Worm (Caenorhabditis elegans) whole organism, late embryonic: Measurements from ENCODE around the gene F22H10.6.
A peak's percentile ranks its signal among the peaks of the same experiment; 100 is the strongest.

Experiments used
- C08G9.2 ChIP-seq: sonication (generic microtip); optimal IDR thresholded peaks from 2 replicates; lab custom pipeline; 2016; ENCODE audit warnings: mild to moderate bottlenecking, missing genetic modification characterization, moderate library complexity, missing compliant biosample characterization
- F13H6.1 ChIP-seq: sonication (generic microtip); optimal IDR thresholded peaks from 2 replicates; lab custom pipeline; 2016; ENCODE audit warnings: missing genetic modification characterization, missing compliant biosample characterization
- K02D7.2 ChIP-seq: sonication (generic microtip); optimal IDR thresholded peaks from 2 replicates; lab custom pipeline; 2017; ENCODE audit warnings: mild to moderate bottlenecking, missing genetic modification characterization, missing compliant biosample characterization
- K09A11.1 ChIP-seq: sonication (generic microtip); optimal IDR thresholded peaks from 2 replicates; lab custom pipeline; 2017; ENCODE audit warnings: antibody characterized with exemption, mild to moderate bottlenecking, missing genetic modification characterization, missing compliant biosample characterization; ENCODE audit not compliant: insufficient read depth
- T23F11.4 ChIP-seq: fragments of 200-800 bp; sonication (Bioruptor generic); optimal IDR thresholded peaks from 2 replicates; lab custom pipeline; 2018; ENCODE audit warnings: mild to moderate bottlenecking, missing genetic modification characterization, missing compliant biosample characterization
- ahr-1 ChIP-seq: sonication (generic microtip); optimal IDR thresholded peaks from 2 replicates; lab custom pipeline; 2016; ENCODE audit warnings: missing genetic modification characterization, missing compliant biosample characterization
- ceh-14 ChIP-seq: sonication (generic microtip); optimal IDR thresholded peaks from 2 replicates; lab custom pipeline; 2016; ENCODE audit warnings: missing genotype, missing genetic modification characterization, missing compliant biosample characterization
- ceh-22 ChIP-seq: sonication (generic microtip); optimal IDR thresholded peaks from 2 replicates; lab custom pipeline; 2017; ENCODE audit warnings: missing biosample characterization, missing genetic modification characterization
- ceh-31 ChIP-seq: sonication (generic microtip); optimal IDR thresholded peaks from 2 replicates; lab custom pipeline; 2016; ENCODE audit warnings: missing genetic modification characterization, missing compliant biosample characterization
- ceh-34 ChIP-seq: sonication (generic microtip); optimal IDR thresholded peaks from 2 replicates; lab custom pipeline; 2016; ENCODE audit warnings: mild to moderate bottlenecking, missing genetic modification characterization, missing compliant biosample characterization
- ceh-45 ChIP-seq: fragments of 200-800 bp; sonication (Bioruptor generic); IDR thresholded peaks from 2 replicates; pipeline ENCODE4 v1.3.6; 2022; ENCODE audit warnings: missing genetic modification reagents, missing genetic modification characterization, missing compliant biosample characterization
- dmd-4 ChIP-seq: sonication (generic microtip); optimal IDR thresholded peaks from 2 replicates; lab custom pipeline; 2016; ENCODE audit warnings: borderline replicate concordance, missing genetic modification characterization, missing compliant biosample characterization
- elt-2 ChIP-seq: sonication (generic microtip); optimal IDR thresholded peaks from 2 replicates; lab custom pipeline; 2016; ENCODE audit warnings: missing genetic modification reagents, missing genetic modification characterization, missing compliant biosample characterization
- elt-4 ChIP-seq: sonication (generic microtip); optimal IDR thresholded peaks from 2 replicates; lab custom pipeline; 2016; ENCODE audit warnings: missing genetic modification characterization, missing compliant biosample characterization
- fax-1 ChIP-seq: sonication (generic microtip); optimal IDR thresholded peaks from 2 replicates; lab custom pipeline; 2016; ENCODE audit warnings: missing genotype, missing genetic modification characterization, missing compliant biosample characterization
- gmeb-2 ChIP-seq: sonication (generic microtip); optimal IDR thresholded peaks from 2 replicates; lab custom pipeline; 2016; ENCODE audit warnings: missing genetic modification characterization, inconsistent platforms, missing compliant biosample characterization
- hlh-13 ChIP-seq: fragments of 200-800 bp; sonication (Bioruptor generic); optimal IDR thresholded peaks from 2 replicates; lab custom pipeline; 2018; ENCODE audit warnings: mild to moderate bottlenecking, missing genetic modification characterization, missing compliant biosample characterization
- hlh-15 ChIP-seq: sonication (generic microtip); optimal IDR thresholded peaks from 2 replicates; lab custom pipeline; 2016; ENCODE audit warnings: missing genetic modification characterization, missing compliant biosample characterization
- hlh-30 ChIP-seq: sonication (generic microtip); optimal IDR thresholded peaks from 2 replicates; lab custom pipeline; 2017; ENCODE audit warnings: antibody characterized with exemption, missing genetic modification characterization, missing compliant biosample characterization; ENCODE audit not compliant: insufficient read depth
- hlh-8 ChIP-seq: sonication (generic microtip); optimal IDR thresholded peaks from 2 replicates; lab custom pipeline; 2016; ENCODE audit warnings: missing genotype, missing genetic modification characterization, missing compliant biosample characterization
- nfya-1 ChIP-seq: sonication (generic microtip); optimal IDR thresholded peaks from 2 replicates; lab custom pipeline; 2017; ENCODE audit warnings: missing genetic modification characterization, mild to moderate bottlenecking, missing compliant biosample characterization, antibody characterized with exemption, moderate library complexity
- nhr-11 ChIP-seq: fragments of 150-350 bp; optimal IDR thresholded peaks from 2 replicates; lab custom pipeline; 2014; ENCODE audit warnings: missing biosample characterization, missing genetic modification characterization
- nhr-232 ChIP-seq: sonication (generic microtip); optimal IDR thresholded peaks from 2 replicates; lab custom pipeline; 2016; ENCODE audit warnings: missing genetic modification characterization, missing compliant biosample characterization
- npax-4 ChIP-seq: sonication (generic microtip); optimal IDR thresholded peaks from 2 replicates; lab custom pipeline; 2016; ENCODE audit warnings: missing genetic modification characterization, missing compliant biosample characterization
- odd-2 ChIP-seq: sonication (generic microtip); optimal IDR thresholded peaks from 2 replicates; lab custom pipeline; 2017; ENCODE audit warnings: antibody characterized with exemption, mild to moderate bottlenecking, missing genetic modification characterization, missing compliant biosample characterization
- pag-3 ChIP-seq: sonication (generic microtip); optimal IDR thresholded peaks from 2 replicates; lab custom pipeline; 2016; ENCODE audit warnings: missing compliant biosample characterization, missing genetic modification characterization, borderline replicate concordance
- pha-2 ChIP-seq: sonication (generic microtip); optimal IDR thresholded peaks from 2 replicates; lab custom pipeline; 2017; ENCODE audit warnings: mild to moderate bottlenecking, missing genetic modification characterization, missing compliant biosample characterization
- pqm-1 ChIP-seq: sonication (generic microtip); optimal IDR thresholded peaks from 2 replicates; lab custom pipeline; 2016; ENCODE audit warnings: missing genetic modification characterization, missing compliant biosample characterization
- pros-1 ChIP-seq: fragments of 150-350 bp; optimal IDR thresholded peaks from 2 replicates; lab custom pipeline; 2014; ENCODE audit warnings: missing biosample characterization, missing genetic modification reagents, missing genetic modification characterization
- ref-2 ChIP-seq: sonication (generic microtip); optimal IDR thresholded peaks from 2 replicates; lab custom pipeline; 2016; ENCODE audit warnings: missing genetic modification characterization, missing compliant biosample characterization
- rnt-1 ChIP-seq: sonication (generic microtip); optimal IDR thresholded peaks from 2 replicates; lab custom pipeline; 2016; ENCODE audit warnings: missing genetic modification characterization, missing compliant biosample characterization
- sox-4 ChIP-seq: sonication (generic microtip); optimal IDR thresholded peaks from 2 replicates; lab custom pipeline; 2017; ENCODE audit warnings: mild to moderate bottlenecking, missing genetic modification characterization, inconsistent platforms, missing compliant biosample characterization
- tbx-2 ChIP-seq: sonication (generic microtip); optimal IDR thresholded peaks from 2 replicates; lab custom pipeline; 2016; ENCODE audit warnings: missing genetic modification characterization, missing compliant biosample characterization
- ttx-3 ChIP-seq: sonication (generic microtip); optimal IDR thresholded peaks from 2 replicates; lab custom pipeline; 2016; ENCODE audit warnings: missing genetic modification reagents, missing genetic modification characterization, missing compliant biosample characterization
- unc-3 ChIP-seq, 2 experiments: fragments of 200-800 bp in 1 of 2; sonication (Bioruptor generic) in 1 of 2; sonication (generic microtip) in 1 of 2; conservative IDR thresholded peaks in 1 of 2; optimal IDR thresholded peaks in 1 of 2; 2 replicates each; pipeline versions ENCODE4 v1.3.6 to Lab custom; 2016 to 2022; ENCODE audit warnings: missing compliant biosample characterization in 2 of 2, missing genetic modification characterization in 2 of 2, missing genetic modification reagents in 1 of 2
- unc-42 ChIP-seq: sonication (generic microtip); optimal IDR thresholded peaks from 2 replicates; lab custom pipeline; 2016; ENCODE audit warnings: missing genotype, missing genetic modification characterization, missing compliant biosample characterization
- ztf-16 ChIP-seq: sonication (generic microtip); optimal IDR thresholded peaks from 2 replicates; lab custom pipeline; 2017; ENCODE audit warnings: missing genetic modification characterization, missing compliant biosample characterization

Gene F22H10.6

DNA sequence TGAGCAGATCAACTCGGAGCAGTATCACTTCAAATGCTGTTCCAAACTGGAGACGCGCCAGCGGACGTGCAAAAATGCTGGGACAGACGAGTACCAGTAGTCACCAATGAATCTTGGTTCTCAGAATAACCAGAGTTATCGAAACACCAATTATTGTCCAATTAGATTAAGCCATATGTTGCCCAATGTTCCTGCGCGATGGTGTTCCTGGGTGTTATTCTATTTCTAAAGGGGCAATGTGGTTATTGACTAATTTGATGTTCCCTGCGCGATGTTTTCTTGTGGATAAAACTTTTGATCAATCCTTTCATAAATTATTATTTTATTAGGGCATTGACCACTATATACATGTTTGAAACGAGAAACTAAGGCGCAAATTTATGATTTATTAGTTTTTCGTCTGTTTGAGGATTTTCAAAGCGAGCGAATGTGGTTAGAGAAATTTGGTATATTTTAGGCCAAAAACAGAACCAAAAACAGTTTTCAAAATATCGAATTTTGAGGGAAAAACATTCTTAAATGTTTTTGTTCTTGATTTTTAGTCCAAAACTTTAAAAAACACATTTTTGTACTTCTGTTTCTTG, 9.1 kb downstream of the F22H10.6 start (continued):
- TF ChIP-seq ceh-22 (tag; lab: Kevin White, UChicago): peak; percentile 80
- peak; percentile 87 for TF ChIP-seq pqm-1
- peak; percentile 84 for TF ChIP-seq ceh-14 (tag; lab: Kevin White, UChicago)
- peak; percentile 93 for TF ChIP-seq ceh-31 (tag; lab: Kevin White, UChicago)
- TF ChIP-seq nfya-1: peak; percentile 95
- TF ChIP-seq ttx-3: peak; percentile 29
- no peak for TF ChIP-seq hlh-15
- TF ChIP-seq ahr-1 (tag; lab: Kevin White, UChicago): no peak
- TF ChIP-seq hlh-8 (tag; lab: Kevin White, UChicago): no peak
- peak; percentile 95 for TF ChIP-seq rnt-1 (tag; lab: Kevin White, UChicago)
- no peak for TF ChIP-seq unc-3 (GFP tag; conservative IDR thresholded peaks at IDR 0.05; lab: Robert Waterston, UW)
- TF ChIP-seq unc-3 (tag; optimal IDR thresholded peaks at IDR 0.05; lab: Kevin White, UChicago): peak; percentile 63
- TF ChIP-seq odd-2 (tag; lab: Kevin White, UChicago): no peak
- TF ChIP-seq ceh-45 (GFP tag; lab: Robert Waterston, UW): no peak
- no peak for TF ChIP-seq pag-3 (tag; lab: Kevin White, UChicago)
- no peak for TF ChIP-seq K02D7.2 (tag; lab: Kevin White, UChicago)
- TF ChIP-seq ref-2: peak; percentile 86
- TF ChIP-seq unc-42 (tag; lab: Kevin White, UChicago): peak; percentile 99
- TF ChIP-seq tbx-2: peak; percentile 80
- TF ChIP-seq hlh-30: peak; percentile 67
- TF ChIP-seq nhr-11 (tag; lab: Kevin White, UChicago): no peak
- TF ChIP-seq fax-1: peak; percentile 23
- TF ChIP-seq, all 69 proteins: peak for 42

DNA sequence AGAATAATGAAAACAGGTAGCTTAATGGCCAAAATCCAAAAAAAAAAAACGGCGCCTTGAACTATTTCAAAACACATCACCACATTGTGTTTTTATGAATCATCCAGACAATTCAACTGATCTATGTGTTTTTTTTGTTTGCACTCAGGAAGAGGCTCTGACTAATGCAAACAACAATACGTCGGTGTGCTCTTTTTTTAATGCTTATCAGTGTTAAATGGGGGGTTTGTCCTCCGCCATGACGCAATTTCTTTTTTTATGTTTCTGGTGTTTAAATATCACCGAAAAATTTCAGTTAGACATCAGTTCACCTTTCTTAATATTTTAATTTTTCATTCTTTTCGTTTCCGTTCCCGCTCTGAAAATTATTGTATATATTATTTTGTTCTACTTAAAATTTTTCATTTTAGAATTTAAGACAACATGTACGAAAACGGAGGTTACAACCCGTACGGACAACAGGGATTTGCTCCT, 12.0 kb downstream of the F22H10.6 start, which contains the start of gene F22H10.2:
Gene F22H10.2 (plus strand): TSS at position 424 of the 474 bp plus-strand sequence.
- TF ChIP-seq hlh-13 (GFP tag; lab: Kevin White, UChicago) (no peak), elt-2 (tag; lab: Kevin White, UChicago) (peak; percentile 13)

DNA sequence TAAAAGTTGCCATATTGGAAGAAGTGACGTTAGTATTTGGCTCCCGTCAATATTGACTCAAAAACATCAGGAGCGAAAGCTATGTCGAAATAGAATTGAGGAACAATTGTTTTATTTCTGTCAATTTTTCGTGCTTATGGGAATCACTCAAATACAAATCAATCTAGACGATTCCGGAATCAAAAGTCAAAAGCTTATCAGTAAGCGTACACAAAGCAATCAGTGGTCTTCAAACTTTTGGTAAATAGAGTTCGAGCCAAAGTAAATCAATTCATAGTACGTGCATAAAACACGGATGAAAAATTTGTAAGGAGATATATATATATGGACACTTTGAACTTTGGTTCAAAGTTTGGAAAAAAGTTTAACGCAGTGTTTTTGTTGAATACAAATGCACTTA, 13.0 kb downstream of the F22H10.6 start:
- TF ChIP-seq ref-2: no peak
- no peak for TF ChIP-seq gmeb-2
- no peak for TF ChIP-seq C08G9.2 (tag; lab: Kevin White, UChicago)
- no peak for TF ChIP-seq dmd-4 (tag; lab: Kevin White, UChicago)
- TF ChIP-seq, all 69 proteins: peak for 0

DNA sequence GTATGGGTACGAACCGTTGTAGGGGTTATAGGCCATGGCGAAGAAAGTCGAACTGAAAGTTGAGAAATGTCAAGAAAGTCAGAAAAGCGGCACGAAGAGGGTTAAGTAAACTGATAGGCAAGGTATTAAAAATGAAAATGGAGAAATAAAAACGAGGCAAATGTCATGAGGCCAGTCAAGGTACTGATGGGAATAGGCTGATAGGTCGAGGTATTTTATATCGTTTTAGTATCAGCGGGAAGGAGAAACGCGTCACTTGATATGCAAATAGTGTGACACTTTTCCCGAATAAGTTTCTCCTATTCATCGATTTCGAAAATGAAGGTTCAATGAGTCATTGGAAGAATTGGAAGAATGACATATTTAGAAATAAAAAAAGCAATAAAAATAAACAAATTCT, 13.5 kb downstream of the F22H10.6 start, which contains the start of gene F22H10.3:
Gene F22H10.3 (minus strand): TSS at position 36 of the 400 bp plus-strand sequence.
- TF ChIP-seq elt-4 (tag; lab: Kevin White, UChicago) (no peak), odd-2 (tag; lab: Kevin White, UChicago) (no peak), nhr-232 (tag; lab: Kevin White, UChicago) (no peak), npax-4 (tag; lab: Kevin White, UChicago) (no peak), C08G9.2 (tag; lab: Kevin White, UChicago) (no peak), fax-1 (no peak), F13H6.1 (tag; lab: Kevin White, UChicago) (no peak), hlh-8 (tag; lab: Kevin White, UChicago) (no peak), rnt-1 (tag; lab: Kevin White, UChicago) (no peak), K02D7.2 (tag; lab: Kevin White, UChicago) (no peak)

DNA sequence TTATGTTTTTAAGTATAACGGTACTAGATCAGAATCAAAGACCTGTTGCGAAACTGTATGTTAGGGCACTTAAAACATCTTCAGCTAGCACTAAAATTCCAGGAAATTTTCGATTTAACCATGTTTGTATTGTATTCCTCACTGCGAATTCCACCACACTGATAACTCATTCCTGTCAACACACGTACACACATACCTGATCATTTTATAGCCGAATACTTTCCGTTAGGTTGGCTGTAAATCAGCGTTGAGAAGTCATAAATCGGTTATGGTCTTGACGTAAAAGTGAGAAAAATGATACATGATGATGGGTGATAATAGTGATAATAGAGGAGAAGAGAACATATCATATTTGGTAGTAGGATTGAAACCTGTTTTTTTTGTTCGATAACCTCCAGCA, 15.4 kb downstream of the F22H10.6 start:
- TF ChIP-seq hlh-13 (GFP tag; lab: Kevin White, UChicago): no peak
- TF ChIP-seq ztf-16 (tag; lab: Kevin White, UChicago): no peak
- no peak for TF ChIP-seq elt-4 (tag; lab: Kevin White, UChicago)
- TF ChIP-seq K09A11.1 (tag; lab: Kevin White, UChicago): no peak
- no peak for TF ChIP-seq ceh-22 (tag; lab: Kevin White, UChicago)
- no peak for TF ChIP-seq pha-2 (tag; lab: Kevin White, UChicago)
- no peak for TF ChIP-seq T23F11.4 (GFP tag; lab: Kevin White, UChicago)
- TF ChIP-seq ceh-34 (tag; lab: Kevin White, UChicago): no peak
- no peak for TF ChIP-seq ref-2
- no peak for TF ChIP-seq sox-4 (tag; lab: Kevin White, UChicago)
- no peak for TF ChIP-seq pag-3 (tag; lab: Kevin White, UChicago)
- no peak for TF ChIP-seq pros-1 (tag; lab: Kevin White, UChicago)
- no peak for TF ChIP-seq nfya-1
- TF ChIP-seq npax-4 (tag; lab: Kevin White, UChicago): no peak
